Fruit fly (Drosophila melanogaster) whole organism, prepupa: ENCODE results near the gene Rh5.

Source experiments
- CG10669 ChIP-seq: fragments of 200-800 bp; sonication (Bioruptor generic); optimal IDR thresholded peaks from 3 replicates; lab custom pipeline; 2018; ENCODE audit warnings: missing biosample characterization, mild to moderate bottlenecking, missing genetic modification characterization, moderate library complexity
- CG11762 ChIP-seq: fragments of 200-800 bp; sonication (Bioruptor generic); optimal IDR thresholded peaks from 3 replicates; lab custom pipeline; 2016; ENCODE audit warnings: missing biosample characterization, missing genetic modification characterization; ENCODE audit not compliant: insufficient read depth
- CG15336 ChIP-seq: fragments of 200-800 bp; sonication (Bioruptor generic); IDR thresholded peaks from 2 replicates; pipeline ENCODE4 v1.3.6; 2022; ENCODE audit warnings: missing biosample characterization, missing genetic modification characterization
- CG1621 ChIP-seq: fragments of 200-800 bp; sonication (Bioruptor generic); optimal IDR thresholded peaks from 3 replicates; lab custom pipeline; 2018; ENCODE audit warnings: missing biosample characterization, mild to moderate bottlenecking, missing genetic modification characterization
- CG16779 ChIP-seq: fragments of 200-800 bp; sonication (Bioruptor generic); optimal IDR thresholded peaks from 3 replicates; lab custom pipeline; 2017; ENCODE audit warnings: missing biosample characterization, mild to moderate bottlenecking, missing genetic modification characterization
- CG31627 ChIP-seq: fragments of 200-800 bp; sonication (Bioruptor generic); optimal IDR thresholded peaks from 3 replicates; lab custom pipeline; 2016; ENCODE audit warnings: missing biosample characterization, missing genetic modification characterization
- CG34406 ChIP-seq: fragments of 200-800 bp; sonication (Bioruptor generic); optimal IDR thresholded peaks from 3 replicates; lab custom pipeline; 2016; ENCODE audit warnings: missing biosample characterization, missing genetic modification characterization
- CG3919 ChIP-seq: fragments of 200-800 bp; sonication (Bioruptor generic); optimal IDR thresholded peaks from 3 replicates; lab custom pipeline; 2016; ENCODE audit warnings: missing biosample characterization, missing genetic modification characterization
- CG4318 ChIP-seq: fragments of 200-800 bp; sonication (Bioruptor generic); optimal IDR thresholded peaks from 3 replicates; lab custom pipeline; 2017; ENCODE audit warnings: missing biosample characterization, mild to moderate bottlenecking, missing genetic modification characterization
- CG6163 ChIP-seq: fragments of 200-800 bp; sonication (Bioruptor generic); IDR thresholded peaks from 3 replicates; pipeline ENCODE4 v1.3.6; 2022; ENCODE audit warnings: missing biosample characterization, missing genetic modification characterization
- CG6276 ChIP-seq: fragments of 200-800 bp; sonication (Bioruptor generic); optimal IDR thresholded peaks from 2 replicates; lab custom pipeline; 2017; ENCODE audit warnings: missing biosample characterization, mild to moderate bottlenecking, missing genetic modification characterization
- CG6808 ChIP-seq: fragments of 200-800 bp; sonication (Bioruptor generic); optimal IDR thresholded peaks from 3 replicates; lab custom pipeline; 2017; ENCODE audit warnings: missing biosample characterization, missing genetic modification characterization, mild to moderate bottlenecking, moderate library complexity, missing genetic modification reagents
- CG6854 ChIP-seq: fragments of 200-800 bp; sonication (Bioruptor generic); optimal IDR thresholded peaks from 2 replicates; lab custom pipeline; 2017; ENCODE audit warnings: missing biosample characterization, mild to moderate bottlenecking, missing genetic modification characterization
- CG9139 ChIP-seq: fragments of 200-800 bp; sonication (Bioruptor generic); optimal IDR thresholded peaks from 3 replicates; lab custom pipeline; 2017; ENCODE audit warnings: missing biosample characterization, mild to moderate bottlenecking, missing genetic modification characterization
- Eip78C ChIP-seq: fragments of 200-800 bp; sonication (Bioruptor generic); peaks from one replicate; lab custom pipeline; 2016; ENCODE audit warnings: missing biosample characterization, missing genetic modification characterization
- Eip93F ChIP-seq: fragments of 200-800 bp; sonication (Bioruptor generic); optimal IDR thresholded peaks from 2 replicates; lab custom pipeline; 2016; ENCODE audit warnings: missing biosample characterization, mild to moderate bottlenecking, missing genetic modification characterization
- Gug ChIP-seq: fragments of 200-800 bp; sonication (Bioruptor generic); IDR thresholded peaks from 2 replicates; pipeline ENCODE4 v1.3.6; 2022; ENCODE audit warnings: missing biosample characterization, missing genetic modification characterization
- Hr39 ChIP-seq: fragments of 200-800 bp; sonication (Bioruptor generic); optimal IDR thresholded peaks from 2 replicates; lab custom pipeline; 2016; ENCODE audit warnings: missing biosample characterization, missing genetic modification characterization
- Hr4 ChIP-seq: fragments of 200-800 bp; sonication (Bioruptor generic); optimal IDR thresholded peaks from 3 replicates; lab custom pipeline; 2016; ENCODE audit warnings: missing biosample characterization, missing genetic modification characterization
- Lpt ChIP-seq: fragments of 200-800 bp; sonication (Bioruptor generic); optimal IDR thresholded peaks from 3 replicates; lab custom pipeline; 2016; ENCODE audit warnings: missing biosample characterization, missing genetic modification characterization
- OdsH ChIP-seq: fragments of 200-800 bp; sonication (Bioruptor generic); optimal IDR thresholded peaks from 3 replicates; lab custom pipeline; 2016; ENCODE audit warnings: missing biosample characterization, missing genetic modification characterization
- Smox ChIP-seq: fragments of 200-800 bp; sonication (Bioruptor generic); optimal IDR thresholded peaks from 3 replicates; lab custom pipeline; 2016; ENCODE audit warnings: missing biosample characterization, missing genetic modification characterization
- Sox14 ChIP-seq: fragments of 200-800 bp; sonication (Bioruptor generic); optimal IDR thresholded peaks from 3 replicates; lab custom pipeline; 2016; ENCODE audit warnings: missing biosample characterization, missing genetic modification characterization
- Sox15 ChIP-seq: fragments of 200-800 bp; sonication (Bioruptor generic); optimal IDR thresholded peaks from 3 replicates; lab custom pipeline; 2016; ENCODE audit warnings: missing biosample characterization, missing genetic modification characterization
- achi ChIP-seq: fragments of 200-800 bp; sonication (Bioruptor generic); optimal IDR thresholded peaks from 3 replicates; lab custom pipeline; 2016; ENCODE audit warnings: missing biosample characterization, missing genetic modification characterization
- cyc ChIP-seq: fragments of 200-800 bp; sonication (Bioruptor generic); optimal IDR thresholded peaks from 3 replicates; lab custom pipeline; 2016; ENCODE audit warnings: missing biosample characterization, missing genetic modification characterization
- dac ChIP-seq: fragments of 200-800 bp; sonication (Bioruptor generic); optimal IDR thresholded peaks from 2 replicates; lab custom pipeline; 2017; ENCODE audit warnings: missing biosample characterization, mild to moderate bottlenecking, missing genetic modification characterization
- dsx ChIP-seq: fragments of 200-800 bp; optimal IDR thresholded peaks from 3 replicates; lab custom pipeline; 2019; ENCODE audit warnings: missing biosample characterization, mild to moderate bottlenecking, missing genetic modification characterization, moderate library complexity; ENCODE audit not compliant: poor library complexity, severe bottlenecking
- eg ChIP-seq: fragments of 200-800 bp; sonication (Bioruptor generic); IDR thresholded peaks from 3 replicates; pipeline ENCODE4 v1.3.6; 2022; ENCODE audit warnings: missing biosample characterization, missing genetic modification characterization
- fd59A ChIP-seq: fragments of 200-800 bp; sonication (Bioruptor generic); optimal IDR thresholded peaks from 2 replicates; lab custom pipeline; 2017; ENCODE audit warnings: missing biosample characterization, mild to moderate bottlenecking, missing genetic modification characterization, missing genetic modification reagents
- fkh ChIP-seq: fragments of 200-800 bp; sonication (Bioruptor generic); optimal IDR thresholded peaks from 3 replicates; lab custom pipeline; 2017; ENCODE audit warnings: missing biosample characterization, mild to moderate bottlenecking, missing genetic modification characterization, moderate library complexity
- lz ChIP-seq: fragments of 200-800 bp; sonication (Bioruptor generic); optimal IDR thresholded peaks from 3 replicates; lab custom pipeline; 2016; ENCODE audit warnings: missing biosample characterization, missing genetic modification characterization
- net ChIP-seq: fragments of 200-800 bp; sonication (Bioruptor generic); optimal IDR thresholded peaks from 3 replicates; lab custom pipeline; 2016; ENCODE audit warnings: missing biosample characterization, missing genetic modification characterization
- pdm3 ChIP-seq: fragments of 200-800 bp; sonication (Bioruptor generic); optimal IDR thresholded peaks from 3 replicates; lab custom pipeline; 2016; ENCODE audit warnings: missing biosample characterization, missing genetic modification characterization
- spab ChIP-seq: fragments of 200-800 bp; sonication (Bioruptor generic); optimal IDR thresholded peaks from 2 replicates; lab custom pipeline; 2017; ENCODE audit warnings: missing biosample characterization, mild to moderate bottlenecking, missing genetic modification characterization, missing genetic modification reagents
- ss ChIP-seq, 2 experiments: fragments of 200-800 bp; sonication (Bioruptor generic); optimal IDR thresholded peaks; 2 replicates in 1 of 2; 3 replicates in 1 of 2; lab custom pipeline; 2017 to 2018; ENCODE audit warnings: mild to moderate bottlenecking in 2 of 2, missing biosample characterization in 2 of 2, missing genetic modification characterization in 2 of 2, moderate library complexity in 1 of 2
- svp ChIP-seq: fragments of 200-800 bp; sonication (Bioruptor generic); peaks from one replicate; lab custom pipeline; 2016; ENCODE audit warnings: missing biosample characterization, missing genetic modification characterization
- topi ChIP-seq: fragments of 200-800 bp; sonication (Bioruptor generic); optimal IDR thresholded peaks from 3 replicates; lab custom pipeline; 2016; ENCODE audit warnings: missing biosample characterization, missing genetic modification characterization
- vri ChIP-seq: fragments of 200-800 bp; sonication (Bioruptor generic); optimal IDR thresholded peaks from 3 replicates; lab custom pipeline; 2016; ENCODE audit warnings: missing biosample characterization, mild to moderate bottlenecking, missing genetic modification characterization

Rh5 gene

DNA sequence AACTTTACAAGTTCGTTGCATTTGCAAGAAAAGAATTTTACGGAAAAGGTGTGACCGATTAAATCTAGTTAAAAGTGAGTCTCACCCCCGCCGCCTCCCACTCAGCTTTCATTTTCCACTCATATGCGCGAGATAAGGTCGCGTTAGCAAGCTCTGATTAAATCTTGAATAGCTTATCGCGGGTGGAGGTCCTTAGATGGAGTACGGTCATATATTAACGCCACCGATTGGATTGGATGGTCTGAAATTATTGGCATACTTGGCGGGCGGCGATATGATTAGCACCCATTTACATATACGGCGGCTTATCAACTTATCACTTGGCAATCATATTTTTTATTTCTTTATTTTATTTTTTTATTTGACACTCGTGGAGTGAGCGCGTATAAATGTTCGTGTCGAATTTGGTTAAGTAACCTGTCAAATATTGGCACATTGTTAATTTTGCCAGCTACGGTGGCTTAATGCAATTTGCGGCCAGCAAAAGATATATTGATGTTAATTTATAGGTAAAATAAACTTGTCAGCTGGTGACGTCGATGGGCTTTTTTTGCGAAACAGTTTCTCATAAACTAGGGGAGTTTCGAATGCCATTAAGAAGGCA is 21.7 kb downstream of the Rh5 start:
- TF ChIP-seq CG6808 (GFP tag; lab: Kevin White, UChicago) (no peak), svp (GFP tag; lab: Kevin White, UChicago) (peak; percentile 84), vri (peak; percentile 66), achi (GFP tag; lab: Kevin White, UChicago) (no peak), CG34406 (GFP tag; lab: Kevin White, UChicago) (no peak), Hr4 (GFP tag; lab: Kevin White, UChicago) (no peak)

DNA sequence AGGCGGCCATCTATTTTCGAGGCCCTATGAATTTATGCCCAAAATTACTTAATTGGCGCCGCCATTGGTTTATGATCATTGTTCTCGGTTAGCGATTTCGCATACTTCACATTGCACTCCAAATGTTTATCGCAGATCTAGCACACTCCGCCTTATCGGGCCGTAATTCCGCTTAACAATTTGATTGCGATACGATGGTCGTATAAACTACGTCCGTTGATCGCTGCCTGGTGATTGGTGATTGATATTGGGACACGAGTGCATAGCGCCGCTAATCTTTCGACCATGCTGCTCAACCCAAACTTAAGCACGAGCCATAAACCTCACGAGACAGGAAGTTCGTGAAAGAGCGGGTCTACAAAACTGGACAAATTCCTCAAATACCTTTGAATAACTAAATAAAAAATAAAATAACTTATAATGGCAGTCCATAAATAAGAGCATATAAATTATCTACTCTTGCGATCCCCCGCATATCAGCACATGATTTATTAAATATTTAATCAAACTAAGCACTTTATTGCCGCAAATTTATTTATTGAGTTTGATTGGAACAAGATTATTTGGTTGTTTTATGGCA is 22.7 kb downstream of the Rh5 start:
- TF ChIP-seq Sox15 (GFP tag; lab: Kevin White, UChicago) = no peak
- TF ChIP-seq fd59A = no peak
- peak; percentile 57 for TF ChIP-seq vri
- TF ChIP-seq Eip93F (GFP tag; lab: Kevin White, UChicago) = peak; percentile 2
- TF ChIP-seq svp (GFP tag; lab: Kevin White, UChicago) = peak; percentile 25
- no peak for TF ChIP-seq Eip78C

DNA sequence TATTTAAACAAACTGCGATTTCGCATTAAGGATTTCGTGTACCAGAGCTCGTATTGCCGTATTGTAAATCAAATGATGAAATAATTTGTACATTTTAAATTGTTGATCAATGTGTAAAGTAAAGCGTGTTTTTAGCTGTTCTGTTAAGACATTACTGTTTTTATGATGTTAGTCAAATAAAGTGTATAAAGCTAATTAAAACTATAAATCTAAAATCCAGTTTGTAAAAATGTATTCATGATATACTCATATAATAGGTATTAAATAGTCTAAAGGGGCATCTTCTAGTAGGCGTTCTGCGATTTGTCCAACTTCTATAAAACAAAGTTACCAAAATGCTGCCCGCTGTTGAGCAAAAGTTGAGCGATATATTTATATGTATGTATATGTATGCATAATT is 25.9 kb downstream of the Rh5 start, which contains the start of gene CG18788:
Gene CG18788 (plus strand): TSS at position 301 of the 400 bp plus-strand sequence.
- TF ChIP-seq CG10669 (GFP tag; lab: Kevin White, UChicago) (no peak), lz (GFP tag; lab: Kevin White, UChicago) (no peak), fkh (no peak), CG6276 (GFP tag; lab: Kevin White, UChicago) (no peak), CG6163 (no peak), spab (GFP tag; lab: Kevin White, UChicago) (no peak), dac (GFP tag; lab: Kevin White, UChicago) (no peak), Smox (GFP tag; lab: Kevin White, UChicago) (no peak), eg (no peak), CG3919 (no peak)

DNA sequence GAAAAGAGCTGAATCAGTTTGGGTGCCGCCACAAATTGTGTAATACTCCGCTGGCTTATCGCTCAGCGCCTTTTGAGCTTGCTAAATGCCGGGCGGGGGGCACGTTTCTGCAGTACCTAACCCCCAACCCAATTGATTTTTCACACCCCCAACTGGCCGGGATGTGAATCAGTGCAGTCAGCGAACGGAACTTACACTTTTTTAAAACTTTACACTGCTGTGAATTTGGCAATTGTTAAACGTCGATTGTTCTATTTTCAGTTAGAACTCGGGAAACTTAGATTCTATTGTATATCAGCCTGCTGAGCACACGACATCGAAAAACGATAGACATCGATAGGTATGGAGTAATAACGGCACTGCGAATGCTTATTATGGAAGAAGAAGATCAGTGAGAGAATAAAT is 30.2 kb downstream of the Rh5 start, which contains the start of gene Tom70:
Gene Tom70 (minus strand): TSS at position 335 of the 405 bp plus-strand sequence.
- TF ChIP-seq cyc (GFP tag; lab: Kevin White, UChicago) (no peak), dsx (peak; percentile 25), vri (peak; percentile 97)

DNA sequence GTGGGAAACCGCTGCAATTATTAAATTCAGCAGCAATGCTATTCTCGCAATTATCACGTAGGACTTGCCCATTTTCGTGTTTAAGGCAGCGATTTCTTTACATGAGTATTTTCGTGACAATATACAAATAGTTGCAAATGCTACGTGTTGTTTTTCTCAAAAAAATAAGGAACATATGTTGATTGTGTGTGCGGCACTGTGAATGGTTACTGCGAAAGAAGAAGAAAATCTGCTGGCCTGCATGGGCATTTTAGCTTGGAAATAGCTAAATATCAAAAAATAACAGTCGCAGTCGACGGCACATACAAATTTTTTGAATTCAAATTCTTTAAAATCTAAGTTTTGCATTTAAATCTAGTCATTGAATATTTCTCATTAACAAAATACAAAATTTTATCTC is 32.6 kb downstream of the Rh5 start, which contains the start of gene CG6766:
Gene CG6766 (minus strand): TSS at position 180 of the 400 bp plus-strand sequence.
- TF ChIP-seq fkh (no peak), CG31627 (GFP tag; lab: Kevin White, UChicago) (no peak), dsx (peak; percentile 8), vri (peak; percentile 12), Eip78C (peak; percentile 7)

DNA sequence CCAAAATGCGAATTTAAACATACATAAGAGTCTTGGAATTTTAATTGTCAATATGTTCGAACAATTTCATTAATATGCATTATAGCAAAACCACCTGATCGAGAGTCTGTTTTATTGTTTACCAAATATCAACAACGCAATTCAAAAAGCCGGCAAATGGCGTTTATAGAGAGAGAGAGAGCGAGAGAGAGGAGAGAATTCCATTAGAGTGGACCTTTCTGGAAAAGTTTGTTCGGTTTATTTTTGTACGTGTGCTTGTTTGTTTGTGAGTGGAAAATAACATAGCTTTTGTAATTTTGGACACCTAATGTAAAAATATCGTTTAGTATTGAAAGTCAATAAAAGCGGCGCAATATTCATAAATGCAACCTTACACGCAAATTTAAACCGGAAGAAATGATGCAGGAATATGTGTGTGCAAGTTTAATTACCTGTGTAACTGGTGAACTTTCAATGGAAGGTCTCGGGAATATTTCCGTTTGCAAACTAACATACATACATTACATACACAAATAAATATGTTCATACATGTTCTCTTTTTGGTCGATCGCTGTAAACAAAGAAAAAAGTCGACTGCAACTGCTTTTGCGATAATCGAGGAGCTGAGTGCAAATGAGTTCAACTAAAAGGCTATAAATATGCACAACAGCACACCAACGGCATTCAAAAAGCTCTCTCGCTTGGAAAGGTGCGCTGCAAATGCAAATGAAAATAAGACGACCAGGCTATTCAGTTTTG is 36.8 kb downstream of the Rh5 start, which contains the start of gene CG6785:
Gene CG6785 (minus strand): TSS at position 588 of the 738 bp plus-strand sequence.
- TF ChIP-seq OdsH (GFP tag; lab: Kevin White, UChicago) (peak; percentile 81), CG1621 (tag; lab: Kevin White, UChicago) (peak; percentile 82), CG9139 (GFP tag; lab: Kevin White, UChicago) (peak; percentile 46), spab (GFP tag; lab: Kevin White, UChicago) (peak; percentile 60), CG15336 (GFP tag; lab: Robert Waterston, UW) (peak; percentile 93), CG11762 (GFP tag; lab: Kevin White, UChicago) (peak; percentile 74), Hr39 (GFP tag; lab: Kevin White, UChicago) (peak; percentile 70), Gug (GFP tag; lab: Robert Waterston, UW) (peak; percentile 62), eg (peak; percentile 87; the same call in 2 of the 3 replicates), Eip93F (GFP tag; lab: Kevin White, UChicago) (peak; percentile 87), CG4318 (GFP tag; lab: Kevin White, UChicago) (no peak), Sox14 (GFP tag; lab: Kevin White, UChicago) (peak; percentile 85), Lpt (GFP tag; lab: Kevin White, UChicago) (peak; percentile 78), CG16779 (peak; percentile 86), CG6854 (peak; percentile 79), net (GFP tag; lab: Kevin White, UChicago) (peak; percentile 86), ss (GFP tag; optimal IDR thresholded peaks at IDR 0.05; lab: Kevin White, UChicago) (peak; percentile 67 to 83), topi (GFP tag; lab: Kevin White, UChicago) (peak; percentile 79), pdm3 (GFP tag; lab: Kevin White, UChicago) (no peak), cyc (GFP tag; lab: Kevin White, UChicago) (peak; percentile 63), CG34406 (GFP tag; lab: Kevin White, UChicago) (peak; percentile 81)
